Worm (Caenorhabditis elegans) whole organism, L1 larva: ENCODE results near the gene K02A2.1.

ENCODE experiments used
- C34B4.2 ChIP-seq: sonication (generic microtip); optimal IDR thresholded peaks from 2 replicates; lab custom pipeline; 2017; ENCODE audit warnings: mild to moderate bottlenecking, missing genetic modification characterization, missing compliant biosample characterization
- ceh-63 ChIP-seq: fragments of 200-800 bp; sonication (Bioruptor generic); optimal IDR thresholded peaks from 2 replicates; lab custom pipeline; 2018; ENCODE audit warnings: mild to moderate bottlenecking, missing genetic modification characterization, missing compliant biosample characterization
- efl-1 ChIP-seq, 4 experiments: fragments of 150-350 bp; optimal IDR thresholded peaks in 3 of 4; peaks in 1 of 4; 1 replicate in 1 of 4; 2 replicates in 3 of 4; lab custom pipeline; 2014; ENCODE audit warnings: missing biosample characterization in 2 of 4, missing genetic modification characterization in 2 of 4, missing genetic modification reagents in 2 of 4
- egl-27 ChIP-seq, 2 experiments: fragments of 150-350 bp in 1 of 2; sonication (generic microtip); optimal IDR thresholded peaks; 3 replicates each; lab custom pipeline; 2017 to 2018; ENCODE audit warnings: missing biosample characterization in 2 of 2, missing genetic modification characterization in 2 of 2, missing genetic modification reagents in 2 of 2
- fos-1 ChIP-seq: fragments of 150-350 bp; optimal IDR thresholded peaks from 2 replicates; lab custom pipeline; 2014; ENCODE audit warnings: missing biosample characterization, missing genetic modification characterization
- nhr-19 ChIP-seq: fragments of 200-800 bp; sonication (Bioruptor generic); conservative IDR thresholded peaks from 2 replicates; pipeline ENCODE4 v1.3.6; 2022; ENCODE audit warnings: missing genetic modification characterization, missing compliant biosample characterization
- nhr-28 ChIP-seq: fragments of 150-350 bp; optimal IDR thresholded peaks from 2 replicates; lab custom pipeline; 2014; ENCODE audit warnings: missing biosample characterization, missing genetic modification characterization
- nhr-84 ChIP-seq: sonication (generic microtip); optimal IDR thresholded peaks from 2 replicates; lab custom pipeline; 2017; ENCODE audit warnings: missing biosample characterization, missing genetic modification characterization
- sox-4 ChIP-seq: sonication (generic microtip); optimal IDR thresholded peaks from 2 replicates; lab custom pipeline; 2016; ENCODE audit warnings: missing genetic modification characterization, missing compliant biosample characterization
- unc-62 ChIP-seq: fragments of 150-350 bp; optimal IDR thresholded peaks from 2 replicates; lab custom pipeline; 2014; ENCODE audit warnings: missing biosample characterization, missing genetic modification reagents, missing genetic modification characterization

ce11 chrII:7413764-7414163, 21.3 kb upstream of the K02A2.1 start:
- TF ChIP-seq unc-62 (GFP tag; lab: Kevin White, UChicago) (no peak), sox-4 (tag; lab: Kevin White, UChicago) (no peak), efl-1 (optimal IDR thresholded peaks at IDR 0.05; lab: Kevin White, UChicago) (no peak), efl-1 (GFP tag; optimal IDR thresholded peaks at IDR 0.05 in 1 of 2; lab: Kevin White, UChicago) (no peak), ceh-63 (GFP tag; lab: Kevin White, UChicago) (no peak), C34B4.2 (no peak), nhr-28 (tag; lab: Kevin White, UChicago) (no peak), egl-27 (tag; optimal IDR thresholded peaks at IDR 0.05; lab: Kevin White, UChicago) (no peak), nhr-84 (tag; lab: Kevin White, UChicago) (no peak), fos-1 (tag; lab: Kevin White, UChicago) (no peak), nhr-19 (GFP tag; lab: Robert Waterston, UW) (no peak)
